Worm (Caenorhabditis elegans): Measurements from ENCODE around the gene pfas-1.

DNA sequence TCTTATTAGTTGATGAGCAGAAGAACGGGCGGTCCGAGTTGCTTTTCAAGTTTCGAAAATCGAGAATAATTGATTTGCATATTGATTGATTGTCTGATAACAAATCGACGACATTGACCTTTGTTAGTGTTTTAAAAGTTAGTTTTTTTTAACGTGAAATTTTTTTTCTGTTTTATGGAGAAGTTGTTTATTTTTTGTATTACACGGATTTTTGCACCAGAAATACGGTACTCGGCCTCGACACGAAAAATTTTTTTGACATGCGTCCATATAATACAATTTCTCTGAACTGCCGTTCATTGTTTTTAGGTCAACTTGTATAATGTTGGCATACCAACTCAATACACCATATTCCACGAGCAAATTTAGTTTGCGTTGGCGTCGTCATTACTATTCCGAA, 12.3 kb upstream of the pfas-1 start, which contains the start of gene T23F11.2:
- no peak for TF ChIP-seq R02D3.7 (tag; optimal IDR thresholded peaks at IDR 0.05)
- no peak for TF ChIP-seq ceh-82 (tag; optimal IDR thresholded peaks at IDR 0.05)
- no peak for TF ChIP-seq sea-2 (GFP tag; optimal IDR thresholded peaks at IDR 0.05)
- TF ChIP-seq snpc-4 (tag; optimal IDR thresholded peaks at IDR 0.05) = no peak
- TF ChIP-seq unc-62 (GFP tag; optimal IDR thresholded peaks at IDR 0.05) = no peak
- no peak for TF ChIP-seq pqm-1 (tag; optimal IDR thresholded peaks at IDR 0.05)
- no peak for TF ChIP-seq ztf-11 (tag; optimal IDR thresholded peaks at IDR 0.05)
